Worm (Caenorhabditis elegans) whole organism, L2 larva: ENCODE data around the gene F36D4.4.
A peak's percentile ranks its signal among the peaks of the same experiment; 100 is the strongest.

Experiments
- R02D3.7 ChIP-seq: fragments of 150-350 bp; optimal IDR thresholded peaks from 2 replicates; lab custom pipeline; 2014; ENCODE audit warnings: missing biosample characterization, missing genetic modification characterization
- ZK546.5 ChIP-seq: sonication (generic microtip); optimal IDR thresholded peaks from 2 replicates; lab custom pipeline; 2017; ENCODE audit warnings: missing biosample characterization, missing genetic modification characterization
- ama-1 ChIP-seq: fragments of 150-350 bp; optimal IDR thresholded peaks from 2 replicates; lab custom pipeline; 2018; ENCODE audit warnings: inconsistent platforms
- egl-27 ChIP-seq: sonication (generic microtip); optimal IDR thresholded peaks from 3 replicates; lab custom pipeline; 2017; ENCODE audit warnings: missing biosample characterization, missing genetic modification reagents, missing genetic modification characterization
- elt-3 ChIP-seq: sonication (generic microtip); optimal IDR thresholded peaks from 2 replicates; lab custom pipeline; 2017; ENCODE audit warnings: missing biosample characterization, missing genetic modification characterization
- fos-1 ChIP-seq: fragments of 150-350 bp; optimal IDR thresholded peaks from 2 replicates; lab custom pipeline; 2014; ENCODE audit warnings: missing biosample characterization, missing genetic modification characterization
- lin-39 ChIP-seq: fragments of 150-350 bp; optimal IDR thresholded peaks from 2 replicates; lab custom pipeline; 2014; ENCODE audit warnings: missing biosample characterization, missing genetic modification reagents, missing genetic modification characterization
- lsy-2 ChIP-seq, 2 experiments: fragments of 150-350 bp in 1 of 2; sonication (generic microtip) in 1 of 2; optimal IDR thresholded peaks; 2 replicates each; lab custom pipeline; 2014 to 2017; ENCODE audit warnings: missing biosample characterization in 2 of 2, missing genetic modification characterization in 2 of 2
- nhr-12 ChIP-seq: fragments of 150-350 bp; optimal IDR thresholded peaks from 2 replicates; lab custom pipeline; 2014; ENCODE audit warnings: missing biosample characterization, missing genetic modification characterization
- nhr-77 ChIP-seq: fragments of 150-350 bp; optimal IDR thresholded peaks from 2 replicates; lab custom pipeline; 2014; ENCODE audit warnings: missing biosample characterization, missing genetic modification characterization
- snpc-4 ChIP-seq: fragments of 150-350 bp; optimal IDR thresholded peaks from 2 replicates; lab custom pipeline; 2014; ENCODE audit warnings: missing biosample characterization, missing genetic modification characterization
- ztf-11 ChIP-seq: sonication (generic microtip); optimal IDR thresholded peaks from 2 replicates; lab custom pipeline; 2017; ENCODE audit warnings: missing biosample characterization, missing genetic modification characterization
- ztf-4 ChIP-seq: fragments of 150-350 bp; optimal IDR thresholded peaks from 2 replicates; lab custom pipeline; 2014; ENCODE audit warnings: missing biosample characterization, missing genetic modification characterization

- TF ChIP-seq ama-1: no peak
- no peak for TF ChIP-seq snpc-4 (tag; lab: Kevin White, UChicago)
- TF ChIP-seq lsy-2 (tag; optimal IDR thresholded peaks at IDR 0.05; lab: Kevin White, UChicago): peak in 1 of 2 experiments; percentile 47
- TF ChIP-seq nhr-77: no peak
- no peak for TF ChIP-seq fos-1 (tag; lab: Kevin White, UChicago)
- TF ChIP-seq ztf-11 (tag; lab: Kevin White, UChicago): no peak
- no peak for TF ChIP-seq egl-27 (tag; lab: Kevin White, UChicago)
- no peak for TF ChIP-seq lin-39 (tag; lab: Kevin White, UChicago)
- no peak for TF ChIP-seq ZK546.5 (tag; lab: Kevin White, UChicago)
- TF ChIP-seq R02D3.7 (tag; lab: Kevin White, UChicago): no peak
- TF ChIP-seq nhr-12 (tag; lab: Kevin White, UChicago): no peak
- no peak for TF ChIP-seq elt-3 (tag; lab: Kevin White, UChicago)
- no peak for TF ChIP-seq ztf-4 (tag; lab: Kevin White, UChicago)
Observed at ce11 chrV:9425593-9425992, 11.2 kb upstream of the F36D4.4 start, which contains the start of gene F36D4.5.
